Fruit fly (Drosophila melanogaster): ENCODE measurements around the gene CG11523.
A peak's percentile ranks its signal among the peaks of the same experiment; 100 is the strongest.

The CG11523 gene

DNA sequence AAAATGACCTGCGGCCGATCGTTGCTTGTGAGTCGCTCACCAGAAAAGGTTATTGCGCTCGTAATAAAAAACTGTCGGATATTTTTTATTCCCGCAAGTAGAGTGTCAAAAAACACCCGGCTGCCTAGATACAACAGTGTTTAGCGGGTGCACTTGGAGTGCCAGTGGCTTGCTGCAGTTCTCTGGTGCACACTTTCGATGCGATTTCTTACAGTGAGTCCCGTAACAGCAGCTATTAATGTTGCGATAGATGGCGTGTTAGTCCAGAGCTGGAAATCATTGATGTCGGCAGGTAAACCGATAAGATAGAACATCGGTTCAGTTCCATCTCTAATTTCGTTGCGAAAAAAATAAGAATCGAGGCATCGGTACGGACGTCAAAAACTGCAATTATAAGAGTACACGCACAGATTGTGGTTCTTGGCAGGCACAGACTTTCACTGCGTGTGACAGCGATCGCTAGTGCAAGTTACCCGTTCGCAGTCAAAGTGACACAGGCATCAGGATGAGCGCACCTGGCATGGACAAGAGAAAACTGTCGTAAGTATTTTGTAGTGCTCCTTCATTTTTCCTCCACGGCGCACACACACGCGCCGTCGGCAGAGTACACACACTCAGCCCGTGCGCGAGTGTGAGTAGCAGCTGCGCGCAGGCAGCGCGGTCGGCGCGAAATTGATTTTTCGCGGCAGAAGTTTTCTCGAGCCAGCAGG is 924 bp upstream of the CG11523 start, which contains the start of gene Csp (continued):
- TF ChIP-seq ap (GFP tag; IDR thresholded peaks at IDR 0.05) (no peak), Six4 (GFP tag; optimal IDR thresholded peaks at IDR 0.05) (peak; percentile 18), CG2202 (tag; optimal IDR thresholded peaks at IDR 0.05) (no peak), fd96Cb (tag; optimal IDR thresholded peaks at IDR 0.05) (no peak), jigr1 (GFP tag; IDR thresholded peaks at IDR 0.05) (no peak; the same call in 2 of the 3 replicates), Dfd (GFP tag; optimal IDR thresholded peaks at IDR 0.05) (no peak), CG6791 (GFP tag; IDR thresholded peaks at IDR 0.05; ENCODE audit: partially characterized antibody) (peak; percentile 79), CG6254 (GFP tag; optimal IDR thresholded peaks at IDR 0.05) (peak; percentile 77), Dref (GFP tag; IDR thresholded peaks at IDR 0.05) (peak; percentile 77), org-1 (GFP tag; optimal IDR thresholded peaks at IDR 0.05) (peak; percentile 46), CG18764 (GFP tag; optimal IDR thresholded peaks at IDR 0.05) (no peak), CG11093 (GFP tag; IDR thresholded peaks at IDR 0.05) (no peak), grn (GFP tag; optimal IDR thresholded peaks at IDR 0.05) (peak; percentile 30), hbn (GFP tag; IDR thresholded peaks at IDR 0.05; ENCODE audit: partially characterized antibody) (peak; percentile 58), D19A (tag; optimal IDR thresholded peaks at IDR 0.05) (no peak), nom (GFP tag; optimal IDR thresholded peaks at IDR 0.05) (peak; percentile 48), CG4328 (GFP tag; optimal IDR thresholded peaks at IDR 0.05) (no peak), CG10431 (GFP tag; optimal IDR thresholded peaks at IDR 0.05) (no peak), tna (GFP tag; IDR thresholded peaks at IDR 0.05; ENCODE audit: partially characterized antibody) (peak; percentile 35; the same call in 1 of the 2 replicates), CG13287 (GFP tag; IDR thresholded peaks at IDR 0.05; ENCODE audit: partially characterized antibody) (peak; percentile 62), jing (GFP tag; optimal IDR thresholded peaks at IDR 0.05) (no peak), fd64A (GFP tag; optimal IDR thresholded peaks at IDR 0.05) (no peak), Mes4 (GFP tag; optimal IDR thresholded peaks at IDR 0.05) (peak; percentile 37), ro (GFP tag; IDR thresholded peaks at IDR 0.05) (no peak), CG11560 (tag; IDR thresholded peaks at IDR 0.05) (no peak), h (optimal IDR thresholded peaks at IDR 0.05) (no peak), CG14860 (GFP tag; IDR thresholded peaks at IDR 0.05; ENCODE audit: partially characterized antibody) (peak; percentile 31; the same call in 1 of the 3 replicates), bbx (GFP tag; IDR thresholded peaks at IDR 0.05; ENCODE audit: partially characterized antibody) (peak; percentile 62), tx (GFP tag; optimal IDR thresholded peaks at IDR 0.05) (no peak), sens (GFP tag) (peak; percentile 76), CG2712 (tag; optimal IDR thresholded peaks at IDR 0.05) (no peak), tap (tag; optimal IDR thresholded peaks at IDR 0.05) (no peak), crol (GFP tag; IDR thresholded peaks at IDR 0.05) (peak; percentile 26; the same call in 1 of the 2 replicates), Atf6 (GFP tag; IDR thresholded peaks at IDR 0.05) (0 out of 2 replicates have a peak, but pooled peaks have one; percentile 20), mirr (GFP tag; optimal IDR thresholded peaks at IDR 0.05) (peak; percentile 48), Bdp1 (GFP tag; optimal IDR thresholded peaks at IDR 0.05) (no peak), Bgb (GFP tag; IDR thresholded peaks at IDR 0.05; ENCODE audit: partially characterized antibody) (peak; percentile 57; the same call in 1 of the 2 replicates), CG30020 (tag; optimal IDR thresholded peaks at IDR 0.05) (peak; percentile 2), fd3F (GFP tag; optimal IDR thresholded peaks at IDR 0.05) (no peak), CG2199 (GFP tag; IDR thresholded peaks at IDR 0.05) (peak; percentile 99), CG15479 (GFP tag; optimal IDR thresholded peaks at IDR 0.05) (peak; percentile 79), ab (GFP tag; optimal IDR thresholded peaks at IDR 0.05) (no peak), Sox100B (GFP tag; optimal IDR thresholded peaks at IDR 0.05) (no peak), CG15269 (tag; optimal IDR thresholded peaks at IDR 0.05) (no peak), Meics (GFP tag; optimal IDR thresholded peaks at IDR 0.05) (peak; percentile 9), Drgx (GFP tag; IDR thresholded peaks at IDR 0.05) (no peak), disco-r (GFP tag; optimal IDR thresholded peaks at IDR 0.05) (no peak), lbe (GFP tag; optimal IDR thresholded peaks at IDR 0.05) (no peak), CG12744 (GFP tag; optimal IDR thresholded peaks at IDR 0.05) (no peak), Myb (GFP tag; optimal IDR thresholded peaks at IDR 0.05) (peak; percentile 24)

Data from whole organism, embryonic.